Worm (Caenorhabditis elegans): ENCODE results near the gene maa-1.

maa-1 gene

ce11 chrIII:11834783-11835182 lies 12.5 kb upstream of the maa-1 start (continued):
- TF ChIP-seq nhr-6 (tag; optimal IDR thresholded peaks at IDR 0.05) = peak; percentile 51
- TF ChIP-seq hlh-11 (tag; optimal IDR thresholded peaks at IDR 0.05) = peak; percentile 69
- TF ChIP-seq fos-1 (tag; optimal IDR thresholded peaks at IDR 0.05) = no peak
- peak in 1 of 2 experiments; percentile 45 for TF ChIP-seq daf-16 (GFP tag; optimal IDR thresholded peaks at IDR 0.05)
- peak; percentile 90 for TF ChIP-seq daf-16 (tag; optimal IDR thresholded peaks at IDR 0.05)
- no peak for TF ChIP-seq lim-7 (GFP tag; IDR thresholded peaks at IDR 0.05)
- peak; percentile 58 for TF ChIP-seq mes-2 (tag; optimal IDR thresholded peaks at IDR 0.05; ENCODE audit: poor library complexity, severe bottlenecking)
- peak; percentile 9; the same call in 1 of the 2 replicates for TF ChIP-seq hmg-1.1 (GFP tag; IDR thresholded peaks at IDR 0.05)
- no peak for TF ChIP-seq attf-4 (tag; optimal IDR thresholded peaks at IDR 0.05)
- TF ChIP-seq lin-15B (tag; optimal IDR thresholded peaks at IDR 0.05) = no peak
- no peak for TF ChIP-seq lin-38 (GFP tag; IDR thresholded peaks at IDR 0.05)
- no peak for TF ChIP-seq ztf-11 (tag; optimal IDR thresholded peaks at IDR 0.05)
- TF ChIP-seq F37D6.2 (tag; optimal IDR thresholded peaks at IDR 0.05) = no peak
- TF ChIP-seq spr-3 (GFP tag; optimal IDR thresholded peaks at IDR 0.05) = no peak
- TF ChIP-seq nhr-11 (tag; optimal IDR thresholded peaks at IDR 0.05) = no peak
- no peak for TF ChIP-seq ceh-44 (GFP tag; IDR thresholded peaks at IDR 0.05)
- no peak for TF ChIP-seq unc-130 (GFP tag; optimal IDR thresholded peaks at IDR 0.05)
- no peak for TF ChIP-seq Y48G9A.11 (GFP tag; IDR thresholded peaks at IDR 0.05)
- no peak for TF ChIP-seq ZK546.5 (tag; optimal IDR thresholded peaks at IDR 0.05)
- TF ChIP-seq F44E2.7 (GFP tag; IDR thresholded peaks at IDR 0.05) = no peak
- no peak for TF ChIP-seq daf-12 (tag; optimal IDR thresholded peaks at IDR 0.05)
- TF ChIP-seq spr-1 (tag; optimal IDR thresholded peaks at IDR 0.05) = no peak
- no peak for TF ChIP-seq saeg-2 (GFP tag; IDR thresholded peaks at IDR 0.05)
- no peak for TF ChIP-seq F49E8.2 (tag; optimal IDR thresholded peaks at IDR 0.05; ENCODE audit: borderline replicate concordance)
- TF ChIP-seq madf-5 (GFP tag; IDR thresholded peaks at IDR 0.05) = no peak
- TF ChIP-seq tra-1 (GFP tag; IDR thresholded peaks at IDR 0.05) = no peak
- TF ChIP-seq D1046.2 (GFP tag; IDR thresholded peaks at IDR 0.05) = no peak
- TF ChIP-seq zag-1 (tag; optimal IDR thresholded peaks at IDR 0.05) = no peak
- no peak for TF ChIP-seq ceh-20 (GFP tag; IDR thresholded peaks at IDR 0.05)
- TF ChIP-seq unc-39 (tag; optimal IDR thresholded peaks at IDR 0.05) = no peak
- TF ChIP-seq pha-4 (GFP tag; IDR thresholded peaks at IDR 0.05) = no peak
- TF ChIP-seq pha-4 (tag; optimal IDR thresholded peaks at IDR 0.05) = peak; percentile 88
- TF ChIP-seq dpl-1 (GFP tag; optimal IDR thresholded peaks at IDR 0.05) = peak; percentile 18
- no peak for TF ChIP-seq Y5F2A.4 (GFP tag; optimal IDR thresholded peaks at IDR 0.05)
- no peak for TF ChIP-seq php-3 (GFP tag; IDR thresholded peaks at IDR 0.05)
- TF ChIP-seq ceh-82 (tag; optimal IDR thresholded peaks at IDR 0.05) = no peak
- TF ChIP-seq ceh-32 (tag; optimal IDR thresholded peaks at IDR 0.05; ENCODE audit: poor library complexity) = no peak
- TF ChIP-seq R02D3.7 (tag; optimal IDR thresholded peaks at IDR 0.05) = no peak

ce11 chrIII:11834168-11834567 lies 11.8 kb upstream of the maa-1 start:
- TF ChIP-seq nhr-6 (tag; optimal IDR thresholded peaks at IDR 0.05) (no peak), zag-1 (tag; optimal IDR thresholded peaks at IDR 0.05) (no peak), spr-3 (GFP tag; optimal IDR thresholded peaks at IDR 0.05) (no peak), rbr-2 (tag; optimal IDR thresholded peaks at IDR 0.05) (peak; percentile 42), F10B5.3 (tag; optimal IDR thresholded peaks at IDR 0.05) (no peak), daf-8 (GFP tag; IDR thresholded peaks at IDR 0.05) (no peak), pha-4 (GFP tag; IDR thresholded peaks at IDR 0.05) (no peak), pha-4 (tag; optimal IDR thresholded peaks at IDR 0.05) (no peak), pqm-1 (tag; optimal IDR thresholded peaks at IDR 0.05) (no peak), mxl-3 (GFP tag; optimal IDR thresholded peaks at IDR 0.05) (peak; percentile 14), nhr-237 (tag; optimal IDR thresholded peaks at IDR 0.05) (no peak), snpc-4 (tag; optimal IDR thresholded peaks at IDR 0.05) (no peak), mdl-1 (tag; optimal IDR thresholded peaks at IDR 0.05) (peak in 1 of 2 experiments; percentile 33), hlh-30 (tag; optimal IDR thresholded peaks at IDR 0.05; ENCODE audit: insufficient read depth) (peak; percentile 20), zfp-2 (tag; optimal IDR thresholded peaks at IDR 0.05) (no peak), lsy-2 (tag; optimal IDR thresholded peaks at IDR 0.05) (peak in 1 of 2 experiments; percentile 30), hlh-11 (tag; optimal IDR thresholded peaks at IDR 0.05) (peak; percentile 75), zip-2 (tag; optimal IDR thresholded peaks at IDR 0.05) (no peak), lir-3 (tag; optimal IDR thresholded peaks at IDR 0.05) (no peak), hmg-1.1 (GFP tag; IDR thresholded peaks at IDR 0.05) (no peak), mes-2 (tag; optimal IDR thresholded peaks at IDR 0.05; ENCODE audit: poor library complexity, severe bottlenecking) (no peak), gei-8 (GFP tag; optimal IDR thresholded peaks at IDR 0.05) (no peak), aha-1 (tag) (peak; percentile 35), fos-1 (tag; optimal IDR thresholded peaks at IDR 0.05) (no peak)

Measured in whole organism, L4 larva.